Worm (Caenorhabditis elegans): Measurements from ENCODE around the gene K08E4.7.

- no peak for TF ChIP-seq mep-1 (tag; optimal IDR thresholded peaks at IDR 0.05)
- TF ChIP-seq nhr-28 (tag; optimal IDR thresholded peaks at IDR 0.05) = no peak
These were observed 7.0 kb upstream of the K08E4.7 start, which contains the start of gene bath-37 for ce11 chrIV:12068590-12068989.
